Worm (Caenorhabditis elegans): ENCODE results near the gene myo-5.

DNA sequence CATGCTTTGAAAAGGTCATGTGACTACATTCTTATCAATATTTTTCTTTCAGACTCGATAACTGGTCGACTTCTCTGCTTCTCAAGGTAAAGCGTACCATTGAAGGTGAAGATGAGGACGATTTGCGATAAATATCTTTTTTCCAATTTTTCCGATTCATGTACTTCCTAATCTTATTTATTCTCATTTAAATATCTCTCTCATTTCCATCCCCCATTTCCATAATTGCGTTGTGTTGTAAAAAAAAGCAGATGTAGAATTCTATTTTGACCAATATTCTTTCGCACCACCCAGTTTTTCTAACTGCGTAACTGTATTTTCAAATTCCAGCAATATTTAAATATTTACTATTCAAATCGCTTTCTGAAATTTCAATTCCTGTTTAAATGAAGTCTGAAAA lies 24.2 kb downstream of the myo-5 start, which contains the start of gene D1014.4:
- TF ChIP-seq dao-5 (tag; optimal IDR thresholded peaks at IDR 0.05) (no peak), him-1 (tag; optimal IDR thresholded peaks at IDR 0.05) (no peak), W03F9.2 (tag; optimal IDR thresholded peaks at IDR 0.05) (no peak)
